Worm (Caenorhabditis elegans) whole organism, L4/young adult: ENCODE measurements around the gene F35G12.5.

Experiments
- W03F9.2 ChIP-seq: fragments of 150-350 bp; optimal IDR thresholded peaks from 2 replicates; lab custom pipeline; 2014; ENCODE audit warnings: missing biosample characterization, missing genetic modification characterization
- dao-5 ChIP-seq: sonication (generic microtip); optimal IDR thresholded peaks from 2 replicates; lab custom pipeline; 2016; ENCODE audit warnings: missing genotype, missing genetic modification characterization, moderate library complexity, missing compliant biosample characterization
- him-1 ChIP-seq: sonication (generic microtip); optimal IDR thresholded peaks from 2 replicates; lab custom pipeline; 2016; ENCODE audit warnings: missing genotype, missing genetic modification reagents, missing genetic modification characterization, missing compliant biosample characterization

ce11 chrIII:4548739-4549138 is 35.2 kb upstream of the F35G12.5 start, which contains the start of gene M88.4:
- no peak for TF ChIP-seq him-1
- TF ChIP-seq dao-5 (tag; lab: Kevin White, UChicago): no peak
- no peak for TF ChIP-seq W03F9.2 (tag; lab: Kevin White, UChicago)
